Fruit fly (Drosophila melanogaster) whole organism, embryonic: ENCODE data around the gene CG13046.

Experiments
- Adf1 ChIP-seq: fragments of 200-800 bp; sonication (Bioruptor generic); IDR thresholded peaks from 2 replicates; pipeline ENCODE4 v1.3.6; 2022; ENCODE audit warnings: missing biosample characterization, missing genetic modification characterization
- Side ChIP-seq: fragments of 200-800 bp; sonication (Bioruptor generic); optimal IDR thresholded peaks from 2 replicates; lab custom pipeline; 2016; ENCODE audit warnings: missing biosample characterization, missing genetic modification characterization

DNA sequence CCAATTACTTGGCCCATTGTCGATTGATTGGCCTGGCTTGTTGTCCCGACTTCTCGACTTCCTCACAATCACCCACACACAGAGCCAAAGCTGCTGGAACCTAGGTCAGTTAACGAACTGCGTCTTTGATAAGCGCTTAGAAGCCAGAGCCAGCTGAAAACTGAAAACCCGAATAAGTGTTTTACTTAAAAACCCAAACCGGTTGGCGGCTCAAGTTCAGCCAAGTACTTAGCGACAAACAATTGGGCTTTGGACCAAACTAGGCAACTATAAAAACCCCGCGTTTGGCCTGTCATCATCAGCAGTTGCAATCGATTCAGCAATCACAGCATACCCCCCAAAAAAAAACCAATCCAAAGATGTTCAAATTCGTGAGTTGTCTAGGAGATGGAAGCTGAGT is 35.1 kb upstream of the CG13046 start, which contains the start of gene CG13059:
- TF ChIP-seq Adf1 (GFP tag; lab: Robert Waterston, UW): no peak
- TF ChIP-seq Side (GFP tag; lab: Kevin White, UChicago): no peak
